Fruit fly (Drosophila melanogaster) whole organism: ENCODE results near the gene bowl.

Experiments used
- CG8478 ChIP-seq: fragments of >200 bp; optimal IDR thresholded peaks from 2 replicates; lab custom pipeline; 2018; ENCODE audit warnings: inconsistent platforms
- Dll ChIP-seq: fragments of >200 bp; optimal IDR thresholded peaks from 2 replicates; lab custom pipeline; 2017
- EcR ChIP-seq, 2 experiments: fragments of >200 bp; optimal IDR thresholded peaks; 2 replicates each; lab custom pipeline; 2017; ENCODE audit warnings: missing biosample characterization in 2 of 2, missing genetic modification characterization in 2 of 2, missing genetic modification reagents in 2 of 2
- pan ChIP-seq: fragments of >200 bp; optimal IDR thresholded peaks from 2 replicates; lab custom pipeline; 2017
- psq ChIP-seq: fragments of >200 bp; optimal IDR thresholded peaks from 2 replicates; lab custom pipeline; 2017
- usp ChIP-seq: fragments of >200 bp; optimal IDR thresholded peaks from 2 replicates; lab custom pipeline; 2017; ENCODE audit warnings: missing biosample characterization, missing genetic modification characterization, mixed read lengths

The bowl gene

DNA sequence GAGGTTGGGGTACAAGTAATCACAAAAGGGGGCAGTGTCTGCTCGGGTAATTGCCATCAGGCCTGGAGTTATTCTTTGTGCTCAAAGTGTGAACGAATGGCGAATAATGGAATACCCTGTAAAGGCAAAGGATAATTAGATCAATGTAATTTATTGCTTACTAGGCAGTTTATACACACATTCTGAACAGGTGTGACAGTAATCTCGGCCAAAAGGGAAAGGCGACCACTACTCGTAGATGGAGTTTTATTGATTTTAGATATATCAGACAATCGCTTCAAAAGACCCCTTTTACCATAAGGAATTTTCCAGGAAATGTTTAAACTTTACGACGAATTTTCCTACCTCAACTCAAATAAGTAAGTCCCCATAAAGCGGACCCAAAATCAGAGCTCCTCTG is 9.1 kb downstream of the bowl start:
- TF ChIP-seq usp (GFP tag; lab: Kevin White, UChicago), result no peak

DNA sequence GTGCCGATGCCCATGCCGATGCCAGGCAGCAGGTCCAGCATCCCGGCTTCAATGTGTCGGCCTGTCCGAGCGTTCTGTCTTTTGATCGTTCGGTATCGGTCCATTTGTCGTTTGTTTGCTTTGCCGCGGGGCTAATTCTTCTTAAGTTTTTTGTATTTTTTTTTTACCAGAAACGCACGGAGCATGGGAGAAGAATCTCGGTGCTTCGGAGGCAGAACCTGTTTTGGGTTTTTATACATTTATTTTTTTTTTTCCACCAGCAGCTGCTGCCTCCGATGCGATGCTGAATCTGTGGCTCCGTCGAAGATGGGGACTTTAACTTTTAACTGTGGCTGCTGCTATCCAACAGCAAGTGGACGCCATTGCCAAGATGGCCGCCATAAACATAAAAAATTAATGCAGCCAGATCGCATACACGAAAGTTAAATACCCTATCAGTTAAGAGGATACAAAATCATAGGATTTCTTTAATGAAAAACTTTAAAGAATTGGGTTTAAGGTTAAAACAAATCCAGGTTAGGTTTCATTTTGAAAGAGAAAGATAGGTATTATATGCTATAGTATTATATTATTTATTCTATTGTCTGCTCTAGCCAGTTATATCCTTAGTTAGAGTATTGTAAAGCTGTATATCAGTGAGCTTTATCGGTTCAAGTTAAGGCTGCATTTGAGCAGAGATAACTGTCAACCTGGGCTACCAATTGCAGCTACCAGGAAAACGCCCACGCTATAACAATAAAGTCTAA is 9.8 kb downstream of the bowl start:
- TF ChIP-seq EcR (GFP tag; optimal IDR thresholded peaks at IDR 0.05; lab: Kevin White, UChicago) (no peak), pan (lab: Kevin White, UChicago) (no peak), Dll (lab: Kevin White, UChicago) (no peak), CG8478 (lab: Kevin White, UChicago) (no peak), psq (lab: Kevin White, UChicago) (no peak), usp (GFP tag; lab: Kevin White, UChicago) (no peak)

DNA sequence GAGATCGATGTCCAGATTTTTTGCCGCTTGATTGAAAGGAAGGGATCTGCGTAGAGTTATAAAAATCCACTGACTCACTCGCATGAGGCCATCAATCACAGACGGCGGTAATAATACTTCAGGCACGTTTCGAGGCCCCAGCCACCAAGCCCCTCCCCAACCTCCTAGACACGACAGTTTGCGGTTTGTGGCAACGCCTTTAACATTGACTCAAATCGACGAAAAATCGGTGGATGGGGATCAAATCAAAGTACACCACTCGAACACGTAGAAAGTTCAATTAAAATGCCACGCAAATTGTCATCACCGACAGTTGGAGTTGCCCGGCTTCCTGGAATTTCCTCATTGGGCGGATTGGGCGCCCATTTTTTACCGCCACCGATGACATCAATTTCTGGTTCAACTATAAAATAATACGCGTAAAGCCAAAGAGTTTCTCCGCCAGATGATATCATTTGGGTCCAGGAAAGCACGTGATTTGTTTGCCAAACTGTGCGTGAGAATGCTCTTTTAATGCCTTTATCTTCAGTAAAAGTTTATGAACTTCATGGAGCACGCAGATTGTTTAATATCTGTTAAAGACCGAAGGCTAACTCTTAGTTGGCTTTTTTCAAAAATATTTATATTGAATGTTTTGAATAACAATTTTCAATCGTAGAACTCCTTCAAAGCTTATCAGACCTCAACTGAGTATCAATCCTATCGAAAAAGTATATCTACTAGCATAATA is 12.9 kb downstream of the bowl start, which contains the start of gene CG31960:
Gene CG31960, plus strand, starts transcription at position 680 of the 730 bp plus-strand sequence.
- no peak for TF ChIP-seq usp (GFP tag; lab: Kevin White, UChicago)
- no peak for TF ChIP-seq EcR (GFP tag; optimal IDR thresholded peaks at IDR 0.05; lab: Kevin White, UChicago)
- no peak for TF ChIP-seq CG8478 (lab: Kevin White, UChicago)
- no peak for TF ChIP-seq psq (lab: Kevin White, UChicago)
- TF ChIP-seq Dll (lab: Kevin White, UChicago), result no peak
- TF ChIP-seq pan (lab: Kevin White, UChicago), result no peak

DNA sequence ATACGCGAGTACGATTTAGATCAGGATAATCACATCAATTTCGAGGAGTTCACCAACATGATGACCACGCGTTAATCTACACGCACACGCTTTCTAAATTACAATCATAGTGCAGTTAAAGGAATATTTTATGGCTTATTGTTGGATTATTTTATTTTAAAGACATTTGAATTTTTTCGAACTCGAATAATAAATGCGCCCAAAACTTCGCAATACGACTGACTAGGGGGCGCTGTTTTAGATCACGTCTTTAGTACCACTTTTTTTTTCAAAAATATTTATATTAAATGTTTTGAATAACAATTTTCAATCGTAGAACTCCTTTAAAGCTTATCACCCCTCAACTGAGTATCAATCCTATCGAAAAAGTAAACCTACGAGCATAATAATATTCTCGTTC is 13.9 kb downstream of the bowl start:
- TF ChIP-seq Dll (lab: Kevin White, UChicago), result no peak

DNA sequence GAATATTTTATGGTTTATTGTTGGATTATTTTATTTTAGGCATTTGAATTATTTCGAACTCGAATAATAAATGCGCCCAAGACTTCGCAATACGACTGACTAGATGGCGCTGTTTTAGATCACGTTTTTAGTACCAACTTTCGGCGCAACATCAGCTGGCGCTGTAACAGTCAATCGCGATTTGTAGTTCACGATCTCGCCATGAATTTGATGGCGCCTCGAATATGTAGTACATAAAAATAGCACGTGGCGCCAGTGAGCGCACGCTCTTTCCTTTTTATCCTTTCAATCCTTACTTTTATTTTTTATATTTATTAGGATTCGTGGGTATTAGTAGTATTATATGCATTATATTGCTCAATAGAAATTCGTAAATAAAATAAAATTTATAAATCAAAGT is 14.7 kb downstream of the bowl start:
- TF ChIP-seq EcR (GFP tag; optimal IDR thresholded peaks at IDR 0.05; lab: Kevin White, UChicago) (no peak), CG8478 (lab: Kevin White, UChicago) (no peak), psq (lab: Kevin White, UChicago) (no peak), pan (lab: Kevin White, UChicago) (no peak), Dll (lab: Kevin White, UChicago) (peak; percentile 42)

DNA sequence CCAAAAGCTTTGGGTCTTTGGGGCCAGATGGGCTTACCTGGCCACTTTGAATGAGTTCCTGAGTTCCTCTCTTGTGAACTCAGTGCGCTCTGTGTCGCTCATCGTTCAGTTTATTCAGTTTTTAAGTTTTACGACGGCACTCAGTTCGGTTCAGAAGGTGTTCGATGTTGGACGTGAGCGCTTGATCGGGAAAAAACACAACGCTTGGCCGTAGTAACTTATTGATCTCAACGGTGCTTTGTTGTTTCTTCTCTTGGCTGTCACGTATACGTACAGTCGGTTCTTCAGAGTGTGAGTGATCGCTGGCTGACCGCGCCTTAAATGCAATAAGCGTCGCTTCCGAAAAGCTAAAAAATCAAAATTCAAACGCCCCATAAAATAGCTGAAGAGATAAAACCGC is 15.5 kb downstream of the bowl start, which contains the start of gene bark:
Gene bark, plus strand, starts transcription at position 140 of the 400 bp plus-strand sequence.
- TF ChIP-seq usp (GFP tag; lab: Kevin White, UChicago), result no peak
- TF ChIP-seq psq (lab: Kevin White, UChicago), result no peak

DNA sequence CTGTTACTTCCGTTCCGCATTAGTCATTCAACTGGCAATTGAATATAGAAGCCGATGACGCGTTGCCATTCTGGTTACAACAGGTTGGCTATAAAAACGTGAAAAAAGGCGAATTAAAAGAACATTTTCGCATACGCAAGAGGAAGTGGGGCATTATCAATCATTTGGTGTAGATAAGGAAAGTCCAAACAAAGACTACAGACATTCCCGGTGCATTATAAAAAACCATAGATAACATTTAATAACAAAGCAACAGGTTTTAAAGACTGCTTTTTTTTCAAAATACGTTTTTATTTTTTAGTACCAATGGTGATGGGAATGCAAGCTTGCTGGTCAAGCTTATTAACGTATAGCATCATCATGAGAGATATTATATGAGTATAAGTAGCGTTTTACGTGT is 16.6 kb downstream of the bowl start:
- no peak for TF ChIP-seq psq (lab: Kevin White, UChicago)
- no peak for TF ChIP-seq Dll (lab: Kevin White, UChicago)
- TF ChIP-seq CG8478 (lab: Kevin White, UChicago), result no peak
- TF ChIP-seq pan (lab: Kevin White, UChicago), result no peak
- TF ChIP-seq EcR (GFP tag; optimal IDR thresholded peaks at IDR 0.05; lab: Kevin White, UChicago), result no peak
- no peak for TF ChIP-seq usp (GFP tag; lab: Kevin White, UChicago)

DNA sequence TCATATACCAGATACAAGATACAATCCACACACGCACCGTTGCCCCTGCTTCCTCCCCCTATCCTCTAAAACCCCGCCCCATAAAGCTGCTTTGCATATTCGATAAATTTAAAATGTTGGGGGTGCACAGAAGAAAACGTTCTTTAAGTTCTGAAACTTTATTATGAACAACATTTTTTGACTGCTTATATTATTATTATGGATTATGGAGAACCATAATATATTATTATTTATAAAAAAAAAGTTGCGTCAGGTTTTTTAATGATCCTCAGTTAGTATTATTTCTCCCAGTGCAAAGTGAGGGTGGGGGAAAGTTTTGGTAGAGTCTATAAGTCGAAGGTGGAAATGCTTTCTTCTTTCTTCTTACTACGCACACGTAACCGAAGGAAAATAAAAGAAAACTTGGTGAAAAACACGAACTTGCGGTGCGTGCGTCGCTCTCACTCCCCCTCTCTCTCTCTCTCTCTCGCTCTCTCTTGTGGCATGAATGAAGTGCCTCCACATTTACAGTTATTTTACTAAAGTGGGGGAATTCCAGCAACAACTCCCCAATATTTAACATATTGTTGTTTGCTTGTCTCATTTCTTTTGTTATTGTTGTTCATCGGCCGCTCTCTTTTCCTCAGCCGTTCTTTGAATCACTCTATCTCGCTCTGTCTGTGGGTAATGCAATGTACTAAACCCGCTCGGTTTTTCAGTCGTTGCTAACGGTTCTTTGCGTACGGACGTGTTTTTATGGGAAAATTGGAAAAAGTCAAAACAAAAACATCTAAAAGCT is 18.0 kb downstream of the bowl start:
- TF ChIP-seq pan (lab: Kevin White, UChicago) (no peak), CG8478 (lab: Kevin White, UChicago) (peak; percentile 1)

DNA sequence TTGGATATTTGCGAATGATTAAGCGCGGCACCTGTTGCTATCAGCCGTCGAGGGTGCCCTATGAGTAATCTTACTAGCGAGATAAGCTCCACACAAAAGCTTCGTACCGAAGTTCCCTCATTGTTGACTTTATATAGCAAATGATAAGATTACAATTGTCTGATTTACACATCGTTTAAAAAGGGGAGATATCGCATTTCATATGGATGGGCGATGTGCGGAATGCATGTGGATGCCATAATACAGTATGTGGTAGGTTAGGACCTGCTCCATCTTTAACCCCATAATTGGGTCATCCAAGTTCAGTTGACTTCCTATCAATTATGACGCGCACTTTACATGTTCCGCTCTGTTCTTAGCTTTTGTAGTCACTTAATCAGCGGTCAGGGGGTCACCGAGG is 20.1 kb downstream of the bowl start:
- TF ChIP-seq psq (lab: Kevin White, UChicago), result no peak

DNA sequence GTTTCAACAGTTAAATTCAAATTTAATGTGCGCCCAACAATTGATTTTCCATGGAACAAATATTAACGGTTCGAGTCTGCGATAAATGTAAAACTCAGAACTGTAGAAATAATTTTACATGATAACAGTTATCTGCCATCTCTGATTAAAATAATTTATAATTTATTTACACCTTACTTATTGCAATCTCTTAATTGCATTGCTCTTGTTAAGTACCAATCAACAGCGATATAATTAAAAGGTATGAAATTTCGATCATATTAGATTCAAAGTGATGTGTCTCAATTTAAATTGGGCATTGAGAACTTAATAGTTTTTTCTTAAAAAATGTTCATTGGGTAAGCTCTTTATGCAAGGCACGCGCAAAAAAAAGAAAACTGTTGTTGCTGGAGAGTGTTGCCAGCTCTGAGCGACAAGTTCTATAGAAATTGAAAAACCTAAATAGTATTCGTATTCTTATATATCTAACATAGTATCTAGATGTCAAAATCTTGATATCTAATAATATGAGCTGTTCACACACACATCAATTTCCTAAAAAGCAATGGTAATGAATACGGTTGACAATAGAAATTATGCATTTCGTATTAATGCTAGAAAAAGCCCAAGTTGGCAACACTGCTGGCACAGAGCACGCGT is 31.4 kb downstream of the bowl start:
- no peak for TF ChIP-seq psq (lab: Kevin White, UChicago)
- TF ChIP-seq pan (lab: Kevin White, UChicago), result no peak

DNA sequence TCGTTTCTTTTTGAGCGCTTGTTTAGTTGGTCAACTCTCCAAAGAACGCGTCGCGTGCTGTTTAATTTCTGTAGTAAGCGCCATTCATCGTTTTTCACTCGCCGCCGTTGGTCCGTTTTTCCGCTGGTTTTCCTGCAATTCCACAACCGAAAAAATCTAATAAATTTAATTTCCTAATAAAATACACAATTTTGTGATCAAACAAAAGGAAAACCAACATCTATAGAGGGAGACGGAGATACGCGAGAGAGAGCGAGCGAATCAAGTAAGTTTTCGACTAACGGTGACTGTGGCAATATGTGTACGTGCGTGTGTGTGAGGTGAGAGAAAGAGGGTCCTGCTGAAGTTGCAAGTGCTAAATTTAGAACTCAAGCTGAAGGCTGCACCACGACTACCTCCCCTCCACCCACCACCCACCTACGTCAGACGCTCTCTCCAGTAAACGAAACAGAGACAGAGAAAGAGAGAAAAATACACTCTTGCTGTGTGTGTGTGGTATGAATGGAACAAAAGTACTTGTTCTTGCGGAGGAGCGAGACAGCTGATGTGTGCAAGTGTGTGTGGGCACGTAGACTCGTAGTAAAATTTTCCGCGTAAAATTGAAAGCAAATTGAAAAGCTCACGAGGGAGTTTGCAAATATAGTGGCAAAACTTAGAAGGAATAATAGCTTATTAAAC is 32.1 kb downstream of the bowl start, which contains the start of gene Reph:
Gene Reph, plus strand, starts transcription at position 80 of the 678 bp plus-strand sequence.
- TF ChIP-seq CG8478 (lab: Kevin White, UChicago), result peak; percentile 73
- no peak for TF ChIP-seq Dll (lab: Kevin White, UChicago)
- no peak for TF ChIP-seq usp (GFP tag; lab: Kevin White, UChicago)
